Fruit fly (Drosophila melanogaster): Measurements from ENCODE around the gene CG18581.
A peak's percentile ranks its signal among the peaks of the same experiment; 100 is the strongest.

Gene CG18581

dm6 chr3L:15005774-15006173 lies 44.2 kb downstream of the CG18581 start:
- TF ChIP-seq foxo (GFP tag; optimal IDR thresholded peaks at IDR 0.05) (peak in 1 of 2 experiments; percentile 4), dmrt93B (GFP tag; optimal IDR thresholded peaks at IDR 0.05) (no peak), h (GFP tag; optimal IDR thresholded peaks at IDR 0.05) (peak; percentile 16), Sp1 (GFP tag; optimal IDR thresholded peaks at IDR 0.05) (peak; percentile 2)

dm6 chr3L:15005085-15005484 lies 44.9 kb downstream of the CG18581 start:
- no peak for TF ChIP-seq Sp1 (GFP tag; optimal IDR thresholded peaks at IDR 0.05)
- TF ChIP-seq fru (GFP tag; optimal IDR thresholded peaks at IDR 0.05): peak; percentile 51
- peak; percentile 42 for TF ChIP-seq Hnf4 (GFP tag; optimal IDR thresholded peaks at IDR 0.05)
- peak; percentile 59 for TF ChIP-seq OdsH (GFP tag; optimal IDR thresholded peaks at IDR 0.05)
- no peak for TF ChIP-seq CG9705 (GFP tag; optimal IDR thresholded peaks at IDR 0.05)
- TF ChIP-seq psq (GFP tag; optimal IDR thresholded peaks at IDR 0.05): peak; percentile 18
- TF ChIP-seq br (GFP tag; optimal IDR thresholded peaks at IDR 0.05): peak; percentile 39
- TF ChIP-seq ey (GFP tag; optimal IDR thresholded peaks at IDR 0.05): peak; percentile 55
- peak in 1 of 2 experiments; percentile 50 for TF ChIP-seq foxo (GFP tag; optimal IDR thresholded peaks at IDR 0.05)
- TF ChIP-seq rgr (GFP tag; optimal IDR thresholded peaks at IDR 0.05): peak; percentile 51
- TF ChIP-seq brk (GFP tag; optimal IDR thresholded peaks at IDR 0.05): peak; percentile 9
- no peak for TF ChIP-seq woc (GFP tag; optimal IDR thresholded peaks at IDR 0.05)
- no peak for TF ChIP-seq pan (optimal IDR thresholded peaks at IDR 0.05)
- no peak for TF ChIP-seq Myc (optimal IDR thresholded peaks at IDR 0.05)
- no peak for TF ChIP-seq N (GFP tag; optimal IDR thresholded peaks at IDR 0.05)
- TF ChIP-seq dl (GFP tag; optimal IDR thresholded peaks at IDR 0.05; ENCODE audit: insufficient read depth in 1 of 2, partially characterized antibody in 2 of 2): no peak
- TF ChIP-seq Abd-B (GFP tag; optimal IDR thresholded peaks at IDR 0.05): no peak
- TF ChIP-seq Vsx2 (GFP tag; optimal IDR thresholded peaks at IDR 0.05; ENCODE audit: partially characterized antibody): no peak
- TF ChIP-seq sage (GFP tag; optimal IDR thresholded peaks at IDR 0.05): no peak
- no peak for TF ChIP-seq dsf (GFP tag; optimal IDR thresholded peaks at IDR 0.05; ENCODE audit: borderline replicate concordance)
- TF ChIP-seq Dfd (GFP tag; optimal IDR thresholded peaks at IDR 0.05): no peak
- TF ChIP-seq h (GFP tag; optimal IDR thresholded peaks at IDR 0.05): peak; percentile 70
- no peak for TF ChIP-seq GATAd (GFP tag; optimal IDR thresholded peaks at IDR 0.05)
- peak; percentile 34 for TF ChIP-seq HLH106 (tag; optimal IDR thresholded peaks at IDR 0.05)

Measured in whole organism, wandering third instar larva.